Worm (Caenorhabditis elegans): ENCODE data around the gene srh-8.

ce11 chrV:4046122-4046521 is 40.8 kb downstream of the srh-8 start, which contains the start of gene phat-7:
- no peak for TF ChIP-seq tbx-11 (GFP tag; IDR thresholded peaks at IDR 0.05)
- TF ChIP-seq ama-1 (optimal IDR thresholded peaks at IDR 0.05) = no peak
- no peak for TF ChIP-seq pes-1 (GFP tag; IDR thresholded peaks at IDR 0.05)
- no peak for TF ChIP-seq hnd-1 (tag; optimal IDR thresholded peaks at IDR 0.05)
- TF ChIP-seq tra-4 (tag; optimal IDR thresholded peaks at IDR 0.05) = no peak

Measured in whole organism, early embryonic.